Worm (Caenorhabditis elegans) whole organism, L4 larva: Measurements from ENCODE around the gene ins-17.

ENCODE experiments used
- F10B5.3 ChIP-seq: sonication (generic microtip); optimal IDR thresholded peaks from 2 replicates; lab custom pipeline; 2016; ENCODE audit warnings: mild to moderate bottlenecking, missing genetic modification characterization, missing compliant biosample characterization
- F44E2.7 ChIP-seq: fragments of 200-800 bp; sonication (Bioruptor generic); IDR thresholded peaks from 2 replicates; pipeline ENCODE4 v2.1.2; 2022; ENCODE audit warnings: missing genetic modification characterization, missing compliant biosample characterization
- F49E8.2 ChIP-seq: sonication (generic microtip); optimal IDR thresholded peaks from 2 replicates; lab custom pipeline; 2016; ENCODE audit warnings: missing compliant biosample characterization, mild to moderate bottlenecking, missing genetic modification characterization, borderline replicate concordance
- R02D3.7 ChIP-seq: fragments of 150-350 bp; sonication (generic microtip); optimal IDR thresholded peaks from 3 replicates; lab custom pipeline; 2014; ENCODE audit warnings: missing biosample characterization, missing genetic modification characterization
- T20F7.1 ChIP-seq: fragments of 200-800 bp; sonication (Bioruptor generic); optimal IDR thresholded peaks from 2 replicates; lab custom pipeline; 2018; ENCODE audit warnings: mild to moderate bottlenecking, missing genetic modification characterization, missing compliant biosample characterization
- T26A8.4 ChIP-seq: fragments of 200-800 bp; sonication (Bioruptor generic); IDR thresholded peaks from 2 replicates; pipeline ENCODE4 v1.3.6; 2022; ENCODE audit warnings: missing genetic modification characterization, missing compliant biosample characterization
- Y48G9A.11 ChIP-seq: fragments of 200-800 bp; sonication (Bioruptor generic); IDR thresholded peaks from 2 replicates; pipeline ENCODE4 v1.3.6; 2022; ENCODE audit warnings: missing genetic modification reagents, missing genetic modification characterization, missing compliant biosample characterization
- Y5F2A.4 ChIP-seq: fragments of 200-800 bp; sonication (Bioruptor generic); optimal IDR thresholded peaks from 2 replicates; lab custom pipeline; 2018; ENCODE audit warnings: mild to moderate bottlenecking, missing genetic modification characterization, missing compliant biosample characterization
- ZK546.5 ChIP-seq, 2 experiments: sonication (generic microtip); optimal IDR thresholded peaks; 2 replicates each; lab custom pipeline; 2017; ENCODE audit warnings: missing biosample characterization in 2 of 2, missing genetic modification characterization in 2 of 2
- aha-1 ChIP-seq: fragments of 150-350 bp; peaks from one replicate; lab custom pipeline; 2014; ENCODE audit warnings: missing biosample characterization, missing genetic modification characterization
- aly-2 ChIP-seq: sonication (generic microtip); optimal IDR thresholded peaks from 2 replicates; lab custom pipeline; 2018; ENCODE audit warnings: missing biosample characterization, missing genetic modification characterization
- ama-1 ChIP-seq: fragments of 150-350 bp; optimal IDR thresholded peaks from 2 replicates; lab custom pipeline; 2014; ENCODE audit warnings: inconsistent platforms, mixed read lengths
- ceh-28 ChIP-seq: fragments of 150-350 bp; optimal IDR thresholded peaks from 2 replicates; lab custom pipeline; 2014; ENCODE audit warnings: missing biosample characterization, missing genetic modification reagents, missing genetic modification characterization
- ceh-32 ChIP-seq: sonication (generic microtip); optimal IDR thresholded peaks from 2 replicates; lab custom pipeline; 2016; ENCODE audit warnings: mild to moderate bottlenecking, missing genetic modification characterization, missing compliant biosample characterization; ENCODE audit not compliant: poor library complexity
- ceh-62 ChIP-seq: sonication (generic microtip); optimal IDR thresholded peaks from 2 replicates; lab custom pipeline; 2017; ENCODE audit warnings: missing biosample characterization, missing genetic modification characterization
- ceh-82 ChIP-seq: sonication (generic microtip); optimal IDR thresholded peaks from 2 replicates; lab custom pipeline; 2017; ENCODE audit warnings: missing biosample characterization, missing genetic modification characterization
- ces-1 ChIP-seq: fragments of 150-350 bp; sonication (generic microtip); optimal IDR thresholded peaks from 4 replicates; lab custom pipeline; 2014; ENCODE audit warnings: missing biosample characterization, missing genetic modification reagents, missing genetic modification characterization
- ctbp-1 ChIP-seq: fragments of 200-800 bp; sonication (Bioruptor generic); IDR thresholded peaks from 2 replicates; pipeline ENCODE4 v1.3.6; 2022; ENCODE audit warnings: missing genetic modification reagents, missing genetic modification characterization, missing compliant biosample characterization
- dmd-8 ChIP-seq: fragments of 200-800 bp; sonication (Bioruptor generic); IDR thresholded peaks from 2 replicates; pipeline ENCODE4 v1.3.6; 2022; ENCODE audit warnings: missing genetic modification characterization, missing compliant biosample characterization
- egl-43 ChIP-seq: fragments of 200-800 bp; sonication (Bioruptor generic); IDR thresholded peaks from 2 replicates; pipeline ENCODE4 v1.3.6; 2022; ENCODE audit warnings: missing genetic modification reagents, missing genetic modification characterization, missing compliant biosample characterization
- fkh-10 ChIP-seq: fragments of 150-350 bp; optimal IDR thresholded peaks from 2 replicates; lab custom pipeline; 2014; ENCODE audit warnings: missing biosample characterization, missing genetic modification reagents, missing genetic modification characterization
- fos-1 ChIP-seq: fragments of 150-350 bp; optimal IDR thresholded peaks from 2 replicates; lab custom pipeline; 2014; ENCODE audit warnings: missing biosample characterization, missing genetic modification characterization
- hif-1 ChIP-seq, 2 experiments: sonication (generic microtip); optimal IDR thresholded peaks; 2 replicates each; lab custom pipeline; 2016 to 2017; ENCODE audit warnings: missing compliant biosample characterization in 2 of 2, missing genetic modification characterization in 2 of 2, missing genetic modification reagents in 2 of 2, missing genotype in 2 of 2, mild to moderate bottlenecking in 1 of 2
- hlh-11 ChIP-seq: fragments of 200-800 bp; sonication (Bioruptor generic); optimal IDR thresholded peaks from 2 replicates; lab custom pipeline; 2018; ENCODE audit warnings: mild to moderate bottlenecking, missing genetic modification characterization, missing compliant biosample characterization
- lin-1 ChIP-seq: fragments of 200-800 bp; sonication (Bioruptor generic); IDR thresholded peaks from 2 replicates; pipeline ENCODE4 v1.3.6; 2022; ENCODE audit warnings: missing genetic modification reagents, missing genetic modification characterization, missing compliant biosample characterization
- lin-13 ChIP-seq: fragments of 150-350 bp; optimal IDR thresholded peaks from 2 replicates; lab custom pipeline; 2014; ENCODE audit warnings: missing biosample characterization, missing genetic modification reagents, missing genetic modification characterization
- lin-15B ChIP-seq: fragments of 150-350 bp; sonication (generic microtip); optimal IDR thresholded peaks from 3 replicates; lab custom pipeline; 2014; ENCODE audit warnings: missing biosample characterization, missing genetic modification characterization
- lin-29 ChIP-seq: fragments of 200-800 bp; sonication (Bioruptor generic); IDR thresholded peaks from 2 replicates; pipeline ENCODE4 v1.3.6; 2022; ENCODE audit warnings: missing genetic modification reagents, missing genetic modification characterization, missing compliant biosample characterization
- madf-5 ChIP-seq, 2 experiments: fragments of 200-800 bp; sonication (Bioruptor generic); IDR thresholded peaks; 2 replicates each; pipeline ENCODE4 v1.3.6; 2022; ENCODE audit warnings: missing compliant biosample characterization in 2 of 2, missing genetic modification characterization in 2 of 2
- mdt-29 ChIP-seq: fragments of 200-800 bp; sonication (Bioruptor generic); IDR thresholded peaks from 2 replicates; pipeline ENCODE4 v1.3.6; 2022; ENCODE audit warnings: missing genetic modification reagents, missing genetic modification characterization, missing compliant biosample characterization
- nhr-237 ChIP-seq: sonication (generic microtip); optimal IDR thresholded peaks from 2 replicates; lab custom pipeline; 2017; ENCODE audit warnings: missing biosample characterization, missing genetic modification characterization
- nhr-25 ChIP-seq: sonication (generic microtip); optimal IDR thresholded peaks from 2 replicates; lab custom pipeline; 2017; ENCODE audit warnings: missing genetic modification characterization, mild to moderate bottlenecking, missing compliant biosample characterization, antibody characterized with exemption, moderate library complexity, borderline replicate concordance; ENCODE audit not compliant: insufficient read depth
- nhr-28 ChIP-seq: fragments of 150-350 bp; optimal IDR thresholded peaks from 2 replicates; lab custom pipeline; 2014; ENCODE audit warnings: missing biosample characterization, missing genetic modification characterization
- nhr-41 ChIP-seq: fragments of 200-800 bp; sonication (Bioruptor generic); IDR thresholded peaks from 2 replicates; pipeline ENCODE4 v1.3.6; 2022; ENCODE audit warnings: missing genetic modification reagents, missing genetic modification characterization, missing compliant biosample characterization
- nhr-76 ChIP-seq: fragments of 150-350 bp; optimal IDR thresholded peaks from 2 replicates; lab custom pipeline; 2014; ENCODE audit warnings: missing biosample characterization, missing genetic modification characterization
- pha-4 ChIP-seq, 2 experiments: fragments of 150-350 bp in 1 of 2; fragments of 200-800 bp in 1 of 2; sonication (Bioruptor generic) in 1 of 2; IDR thresholded peaks in 1 of 2; optimal IDR thresholded peaks in 1 of 2; 2 replicates each; pipeline versions ENCODE4 v1.3.6 to Lab custom; 2014 to 2022; ENCODE audit warnings: missing genetic modification characterization in 2 of 2, missing genetic modification reagents in 2 of 2, missing biosample characterization in 1 of 2, missing compliant biosample characterization in 1 of 2
- php-3 ChIP-seq: fragments of 200-800 bp; sonication (Bioruptor generic); IDR thresholded peaks from 2 replicates; pipeline ENCODE4 v1.3.6; 2022; ENCODE audit warnings: missing genetic modification reagents, missing genetic modification characterization, missing compliant biosample characterization
- pqm-1 ChIP-seq: sonication (generic microtip); optimal IDR thresholded peaks from 2 replicates; lab custom pipeline; 2017; ENCODE audit warnings: missing biosample characterization, missing genetic modification characterization
- rbr-2 ChIP-seq: sonication (generic microtip); optimal IDR thresholded peaks from 2 replicates; lab custom pipeline; 2016; ENCODE audit warnings: missing genotype, missing genetic modification characterization, missing compliant biosample characterization
- saeg-2 ChIP-seq: fragments of 200-800 bp; sonication (Bioruptor generic); IDR thresholded peaks from 2 replicates; pipeline ENCODE4 v1.3.6; 2022; ENCODE audit warnings: missing genetic modification reagents, missing genetic modification characterization, missing compliant biosample characterization
- sdz-12 ChIP-seq: fragments of 200-800 bp; sonication (Bioruptor generic); optimal IDR thresholded peaks from 2 replicates; lab custom pipeline; 2018; ENCODE audit warnings: mild to moderate bottlenecking, missing genetic modification characterization, missing compliant biosample characterization
- skn-1 ChIP-seq: fragments of 150-350 bp; optimal IDR thresholded peaks from 2 replicates; lab custom pipeline; 2014; ENCODE audit warnings: missing biosample characterization, missing genetic modification characterization
- spr-3 ChIP-seq: fragments of 200-800 bp; sonication (Bioruptor generic); optimal IDR thresholded peaks from 2 replicates; lab custom pipeline; 2018; ENCODE audit warnings: mild to moderate bottlenecking, missing genetic modification characterization, missing compliant biosample characterization
- tag-97 ChIP-seq: fragments of 200-800 bp; sonication (Bioruptor generic); IDR thresholded peaks from 2 replicates; pipeline ENCODE4 v1.3.6; 2022; ENCODE audit warnings: missing genetic modification characterization, missing compliant biosample characterization
- unc-130 ChIP-seq: sonication (generic microtip); optimal IDR thresholded peaks from 2 replicates; lab custom pipeline; 2016; ENCODE audit warnings: missing genetic modification reagents, missing genetic modification characterization, missing compliant biosample characterization
- unc-62 ChIP-seq, 3 experiments: fragments of 150-350 bp in 1 of 3; sonication (generic microtip); optimal IDR thresholded peaks in 2 of 3; peaks in 1 of 3; 1 replicate in 1 of 3; 2 replicates in 2 of 3; lab custom pipeline; 2014 to 2017; ENCODE audit warnings: missing biosample characterization in 3 of 3, missing genetic modification characterization in 3 of 3, missing genetic modification reagents in 3 of 3, missing genotype in 1 of 3
- vab-7 ChIP-seq: fragments of 200-800 bp; sonication (Bioruptor generic); IDR thresholded peaks from 2 replicates; pipeline ENCODE4 v1.3.6; 2022; ENCODE audit warnings: missing genetic modification reagents, missing genetic modification characterization, missing compliant biosample characterization
- zag-1 ChIP-seq: fragments of 150-350 bp; optimal IDR thresholded peaks from 2 replicates; lab custom pipeline; 2014; ENCODE audit warnings: missing biosample characterization, missing genetic modification characterization
- zip-11 ChIP-seq: fragments of 200-800 bp; sonication (Bioruptor generic); IDR thresholded peaks from 2 replicates; pipeline ENCODE4 v1.3.6; 2022; ENCODE audit warnings: missing genetic modification characterization, missing compliant biosample characterization
- ztf-11 ChIP-seq: fragments of 150-350 bp; optimal IDR thresholded peaks from 2 replicates; lab custom pipeline; 2014; ENCODE audit warnings: missing biosample characterization, missing genetic modification characterization

The ins-17 gene

DNA sequence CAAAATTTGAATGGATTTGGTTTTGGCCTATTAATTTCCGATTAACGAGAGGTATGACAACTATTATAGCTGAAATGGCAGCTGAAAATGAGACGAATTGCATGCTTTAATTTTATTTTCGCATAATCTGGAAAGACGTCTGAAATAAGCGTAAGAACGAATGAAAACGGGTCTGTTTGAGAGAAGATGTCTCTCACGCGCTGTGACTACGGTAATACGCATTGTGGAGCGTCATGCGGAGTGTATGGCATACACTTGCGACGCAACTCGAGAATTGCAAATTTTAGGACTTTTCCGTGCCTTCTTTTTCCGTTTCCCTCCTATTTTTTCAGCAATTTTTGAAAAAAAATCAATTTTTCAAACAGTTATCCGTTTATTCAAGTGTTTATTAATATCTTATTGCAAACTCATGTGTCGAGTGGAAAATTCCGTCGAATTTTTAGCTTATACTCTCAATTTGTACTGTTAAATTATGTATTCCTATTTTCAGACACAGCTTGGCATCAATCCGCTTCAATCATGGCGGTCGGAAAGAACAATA is 1.9 kb downstream of the ins-17 start, which contains the start of gene rps-1 (continued):
- TF ChIP-seq F10B5.3 (tag; lab: Kevin White, UChicago) (peak; percentile 92), ztf-11 (tag; lab: Kevin White, UChicago) (peak; percentile 71), lin-13 (GFP tag; lab: Kevin White, UChicago) (peak; percentile 98), zag-1 (no peak), ama-1 (peak; percentile 77), nhr-76 (tag; lab: Kevin White, UChicago) (peak; percentile 57), unc-130 (GFP tag; lab: Kevin White, UChicago) (peak; percentile 91), nhr-237 (tag; lab: Kevin White, UChicago) (peak; percentile 48), sdz-12 (peak; percentile 89), php-3 (GFP tag; lab: Robert Waterston, UW) (peak; percentile 91), egl-43 (GFP tag; lab: Robert Waterston, UW) (peak; percentile 95), vab-7 (GFP tag; lab: Robert Waterston, UW) (peak; percentile 95), aly-2 (tag; lab: Kevin White, UChicago) (no peak), fos-1 (tag; lab: Kevin White, UChicago) (no peak), unc-62 (GFP tag; optimal IDR thresholded peaks at IDR 0.05 in 1 of 2; lab: Kevin White, UChicago) (peak in 1 of 2 experiments; percentile 99), unc-62 (tag; optimal IDR thresholded peaks at IDR 0.05; lab: Kevin White, UChicago) (no peak), lin-1 (GFP tag; lab: Robert Waterston, UW) (peak; percentile 97), hif-1 (tag; optimal IDR thresholded peaks at IDR 0.05; lab: Kevin White, UChicago) (peak; percentile 82 to 93), nhr-25 (tag; lab: Kevin White, UChicago) (peak; percentile 95), ceh-82 (no peak), Y5F2A.4 (GFP tag; lab: Kevin White, UChicago) (peak; percentile 91), tag-97 (GFP tag; lab: Robert Waterston, UW) (no peak), T26A8.4 (GFP tag; lab: Robert Waterston, UW) (peak; percentile 98), aha-1 (tag; lab: Kevin White, UChicago) (peak; percentile 100), lin-15B (tag; lab: Kevin White, UChicago) (peak; percentile 52), F44E2.7 (GFP tag; lab: Robert Waterston, UW) (no peak; the same call in 1 of the 2 replicates), rbr-2 (peak; percentile 99), Y48G9A.11 (GFP tag; lab: Robert Waterston, UW) (peak; percentile 83), pha-4 (GFP tag; IDR thresholded peaks at IDR 0.05; lab: Robert Waterston, UW) (peak; percentile 97), pha-4 (tag; optimal IDR thresholded peaks at IDR 0.05; lab: Kevin White, UChicago) (peak; percentile 98), pqm-1 (tag; lab: Kevin White, UChicago) (peak; percentile 76), ceh-28 (tag; lab: Kevin White, UChicago) (peak; percentile 44), ZK546.5 (tag; optimal IDR thresholded peaks at IDR 0.05; lab: Kevin White, UChicago) (peak; percentile 14 to 74), F49E8.2 (peak; percentile 87), hlh-11 (tag; lab: Kevin White, UChicago) (peak; percentile 98), zip-11 (GFP tag; lab: Robert Waterston, UW) (peak; percentile 57; the same call in 1 of the 2 replicates), spr-3 (GFP tag; lab: Kevin White, UChicago) (peak; percentile 96), skn-1 (tag; lab: Kevin White, UChicago) (peak; percentile 96), ceh-32 (tag; lab: Kevin White, UChicago) (peak; percentile 83), nhr-41 (GFP tag; lab: Robert Waterston, UW) (peak; percentile 81), ctbp-1 (GFP tag; lab: Robert Waterston, UW) (peak; percentile 97), fkh-10 (GFP tag; lab: Kevin White, UChicago) (peak; percentile 94), lin-29 (GFP tag; lab: Robert Waterston, UW) (peak; percentile 95), ceh-62 (no peak), T20F7.1 (peak; percentile 95), ces-1 (peak; percentile 87), madf-5 (GFP tag; IDR thresholded peaks at IDR 0.05; lab: Robert Waterston, UW) (peak in 1 of 2 experiments; percentile 86; a peak in 2 of 4 replicates), saeg-2 (peak; percentile 92), nhr-28 (tag; lab: Kevin White, UChicago) (peak; percentile 95), dmd-8 (GFP tag; lab: Robert Waterston, UW) (0 out of 2 replicates have a peak, but pooled peaks have one; percentile 48), R02D3.7 (peak; percentile 17), mdt-29 (GFP tag; lab: Robert Waterston, UW) (peak; percentile 93)
